Worm (Caenorhabditis elegans): ENCODE data around the gene Y51H4A.25.

DNA sequence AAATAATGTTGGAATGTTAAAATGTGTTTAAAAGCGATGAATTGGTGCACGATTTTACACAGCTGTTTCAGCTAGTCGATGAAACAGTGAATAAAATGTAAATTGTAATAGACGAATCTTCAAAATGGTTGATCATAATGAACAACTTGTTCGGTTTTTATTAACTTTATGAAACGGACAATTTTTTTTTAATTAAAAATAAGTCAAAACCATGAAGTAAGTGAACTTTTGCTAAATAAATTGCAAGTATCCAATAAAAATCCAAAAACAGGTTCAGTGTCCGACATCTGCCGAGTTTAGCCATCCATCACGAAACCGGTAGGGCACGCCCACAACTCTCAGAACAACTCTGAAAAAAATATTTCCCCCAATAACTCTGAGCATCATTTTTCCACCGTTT is 25.8 kb upstream of the Y51H4A.25 start:
- TF ChIP-seq fkh-2 (tag; optimal IDR thresholded peaks at IDR 0.05) (no peak), pha-4 (tag; optimal IDR thresholded peaks at IDR 0.05) (no peak)

All from whole organism, L3 larva.